Worm (Caenorhabditis elegans): Measurements from ENCODE around the gene T28A11.22.

DNA sequence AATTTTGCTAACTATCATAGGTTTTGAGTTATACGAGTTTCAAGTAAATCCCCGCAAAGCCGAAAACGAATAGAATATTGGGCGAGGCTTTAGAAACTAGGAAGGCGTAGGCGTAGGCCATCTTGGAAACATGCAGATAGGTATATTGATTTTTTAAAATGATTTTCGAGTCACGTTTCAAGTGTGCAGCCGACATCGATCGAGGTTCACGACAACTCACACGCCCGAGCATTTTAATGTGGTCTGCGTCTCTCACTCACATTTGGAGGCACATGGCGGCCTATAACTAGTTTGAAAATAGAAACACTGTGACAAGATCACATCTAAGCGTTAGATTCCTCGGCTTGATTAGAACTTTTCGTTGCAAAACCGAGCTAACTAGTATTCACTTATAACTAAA, 30.0 kb upstream of the T28A11.22 start, which contains the start of gene K08D9.2:
- TF ChIP-seq dao-5 (tag; optimal IDR thresholded peaks at IDR 0.05) = no peak
- TF ChIP-seq W03F9.2 (tag; optimal IDR thresholded peaks at IDR 0.05) = no peak
- no peak for TF ChIP-seq him-1 (tag; optimal IDR thresholded peaks at IDR 0.05)

Measured in whole organism, L4/young adult.